Fruit fly (Drosophila melanogaster) whole organism, embryonic: ENCODE results near the gene prt.
A peak's percentile ranks its signal among the peaks of the same experiment; 100 is the strongest.

Experiments used
- Atf-2 ChIP-seq: fragments of 200-800 bp; sonication (Bioruptor generic); optimal IDR thresholded peaks from 2 replicates; lab custom pipeline; 2016; ENCODE audit warnings: missing biosample characterization, missing genetic modification characterization
- Atf3 ChIP-seq: fragments of 200-800 bp; sonication (Bioruptor generic); optimal IDR thresholded peaks from 3 replicates; lab custom pipeline; 2016; ENCODE audit warnings: missing biosample characterization, missing genetic modification characterization
- B-H2 ChIP-seq: fragments of 200-800 bp; sonication (Bioruptor generic); optimal IDR thresholded peaks from 2 replicates; lab custom pipeline; 2018; ENCODE audit warnings: missing biosample characterization, mild to moderate bottlenecking, missing genetic modification characterization
- CG12155 ChIP-seq: fragments of 200-800 bp; sonication (Bioruptor generic); optimal IDR thresholded peaks from 3 replicates; lab custom pipeline; 2016; ENCODE audit warnings: missing biosample characterization, missing genetic modification characterization
- CG13424 ChIP-seq: fragments of 200-800 bp; sonication (Bioruptor generic); optimal IDR thresholded peaks from 2 replicates; lab custom pipeline; 2019; ENCODE audit warnings: missing biosample characterization, mild to moderate bottlenecking, missing genetic modification characterization, moderate library complexity
- CG17186 ChIP-seq: fragments of 200-800 bp; sonication (Bioruptor generic); optimal IDR thresholded peaks from 3 replicates; lab custom pipeline; 2017; ENCODE audit warnings: missing biosample characterization, missing genetic modification reagents, missing genetic modification characterization
- CG2889 ChIP-seq: fragments of 200-800 bp; sonication (Bioruptor generic); IDR thresholded peaks from 3 replicates; pipeline ENCODE4 v1.3.6; 2022; ENCODE audit warnings: missing biosample characterization, missing genetic modification characterization
- CG32767 ChIP-seq: fragments of 200-800 bp; sonication (Bioruptor generic); IDR thresholded peaks from 2 replicates; pipeline ENCODE4 v1.3.6; 2022; ENCODE audit warnings: missing biosample characterization, missing genetic modification characterization
- CG34422 ChIP-seq: fragments of 200-800 bp; sonication (Bioruptor generic); IDR thresholded peaks from 3 replicates; pipeline ENCODE4 v1.3.6; 2022; ENCODE audit warnings: missing biosample characterization, missing genetic modification characterization
- CG4282 ChIP-seq: fragments of 200-800 bp; sonication (Bioruptor generic); optimal IDR thresholded peaks from 2 replicates; lab custom pipeline; 2016; ENCODE audit warnings: missing biosample characterization, missing genetic modification characterization
- CG4820 ChIP-seq: fragments of 200-800 bp; sonication (Bioruptor generic); optimal IDR thresholded peaks from 3 replicates; lab custom pipeline; 2016; ENCODE audit warnings: missing biosample characterization, missing genetic modification characterization
- CG6272 ChIP-seq: fragments of 200-800 bp; sonication (Bioruptor generic); IDR thresholded peaks from 2 replicates; pipeline ENCODE4 v1.3.6; 2022; ENCODE audit warnings: missing biosample characterization, missing genetic modification characterization
- CG9609 ChIP-seq: fragments of 200-800 bp; sonication (Bioruptor generic); optimal IDR thresholded peaks from 3 replicates; lab custom pipeline; 2016; ENCODE audit warnings: missing biosample characterization, missing genetic modification characterization
- Camta ChIP-seq: fragments of 200-800 bp; sonication (Bioruptor generic); optimal IDR thresholded peaks from 2 replicates; lab custom pipeline; 2016; ENCODE audit warnings: missing biosample characterization, missing genetic modification characterization
- CrebB ChIP-seq: fragments of 200-800 bp; sonication (Bioruptor generic); optimal IDR thresholded peaks from 3 replicates; lab custom pipeline; 2018; ENCODE audit warnings: missing biosample characterization, mild to moderate bottlenecking, missing genetic modification characterization
- D19A ChIP-seq: fragments of 200-800 bp; optimal IDR thresholded peaks from 3 replicates; lab custom pipeline; 2019; ENCODE audit warnings: missing biosample characterization, mild to moderate bottlenecking, missing genetic modification characterization, moderate library complexity
- Dll ChIP-seq: fragments of 200-800 bp; sonication (Bioruptor generic); IDR thresholded peaks from 4 replicates; pipeline ENCODE4 v1.3.6; 2022; ENCODE audit warnings: missing biosample characterization, missing genetic modification characterization; ENCODE audit not compliant: partially characterized antibody
- Doc2 ChIP-seq: fragments of 200-800 bp; sonication (Bioruptor generic); IDR thresholded peaks from 2 replicates; pipeline ENCODE4 v1.3.6; 2022; ENCODE audit warnings: missing biosample characterization, missing genetic modification characterization
- H2.0 ChIP-seq: fragments of 200-800 bp; sonication (Bioruptor generic); IDR thresholded peaks from 2 replicates; pipeline ENCODE4 v1.3.6; 2022; ENCODE audit warnings: missing biosample characterization, missing genetic modification characterization
- HLH3B ChIP-seq: fragments of 200-800 bp; sonication (Bioruptor generic); IDR thresholded peaks from 2 replicates; pipeline ENCODE4 v1.3.6; 2022; ENCODE audit warnings: missing biosample characterization, missing genetic modification characterization
- HLH4C ChIP-seq: fragments of 200-800 bp; sonication (Bioruptor generic); IDR thresholded peaks from 3 replicates; pipeline ENCODE4 v1.3.6; 2022; ENCODE audit warnings: missing biosample characterization, missing genetic modification characterization; ENCODE audit not compliant: partially characterized antibody
- HLH54F ChIP-seq: fragments of 200-800 bp; sonication (Bioruptor generic); optimal IDR thresholded peaks from 3 replicates; lab custom pipeline; 2016; ENCODE audit warnings: missing biosample characterization, missing genetic modification characterization
- HLHmδ ChIP-seq: fragments of 200-800 bp; sonication (Bioruptor generic); optimal IDR thresholded peaks from 2 replicates; lab custom pipeline; 2018; ENCODE audit warnings: missing biosample characterization, mild to moderate bottlenecking, missing genetic modification characterization, moderate library complexity
- MESR4 ChIP-seq: fragments of 200-800 bp; sonication (Bioruptor generic); optimal IDR thresholded peaks from 2 replicates; lab custom pipeline; 2018; ENCODE audit warnings: missing biosample characterization, mild to moderate bottlenecking, missing genetic modification characterization, moderate library complexity
- Med ChIP-seq: fragments of 200-800 bp; sonication (Bioruptor generic); peaks from one replicate; lab custom pipeline; 2016; ENCODE audit warnings: missing biosample characterization, missing genetic modification characterization, mild to moderate bottlenecking, inconsistent platforms, moderate library complexity
- NFAT ChIP-seq: fragments of 200-800 bp; sonication (Bioruptor generic); IDR thresholded peaks from 2 replicates; pipeline ENCODE4 v1.3.6; 2022; ENCODE audit warnings: missing biosample characterization, missing genetic modification characterization
- Neu2 ChIP-seq: fragments of 200-800 bp; sonication (Bioruptor generic); optimal IDR thresholded peaks from 3 replicates; lab custom pipeline; 2016; ENCODE audit warnings: missing biosample characterization, missing genetic modification characterization, borderline replicate concordance
- al ChIP-seq: fragments of 200-800 bp; sonication (Bioruptor generic); IDR thresholded peaks from 2 replicates; pipeline ENCODE4 v1.3.6; 2022; ENCODE audit warnings: missing biosample characterization, missing genetic modification characterization
- az2 ChIP-seq: fragments of 200-800 bp; sonication (Bioruptor generic); optimal IDR thresholded peaks from 3 replicates; lab custom pipeline; 2016; ENCODE audit warnings: missing biosample characterization, missing genetic modification characterization
- cas ChIP-seq: fragments of 200-800 bp; sonication (Bioruptor generic); IDR thresholded peaks from 2 replicates; pipeline ENCODE4 v1.3.6; 2022; ENCODE audit warnings: missing biosample characterization, missing genetic modification characterization
- chm ChIP-seq: fragments of 200-800 bp; sonication (Bioruptor generic); IDR thresholded peaks from 2 replicates; pipeline ENCODE4 v1.3.6; 2022; ENCODE audit warnings: missing biosample characterization, missing genetic modification characterization
- chn ChIP-seq: fragments of 200-800 bp; sonication (Bioruptor generic); optimal IDR thresholded peaks from 2 replicates; lab custom pipeline; 2016; ENCODE audit warnings: missing biosample characterization, missing genetic modification characterization
- crol ChIP-seq: fragments of 200-800 bp; sonication (Bioruptor generic); IDR thresholded peaks from 2 replicates; pipeline ENCODE4 v1.3.6; 2022; ENCODE audit warnings: missing biosample characterization, missing genetic modification characterization
- dati ChIP-seq: fragments of 200-800 bp; sonication (Bioruptor generic); IDR thresholded peaks from 2 replicates; pipeline ENCODE4 v1.3.6; 2022; ENCODE audit warnings: missing biosample characterization, missing genetic modification characterization
- gcm ChIP-seq: fragments of 200-800 bp; sonication (Bioruptor generic); optimal IDR thresholded peaks from 2 replicates; lab custom pipeline; 2019; ENCODE audit warnings: missing biosample characterization, mild to moderate bottlenecking, missing genetic modification characterization, moderate library complexity
- gro ChIP-seq: fragments of 200-800 bp; sonication (Bioruptor generic); optimal IDR thresholded peaks from 2 replicates; lab custom pipeline; 2016; ENCODE audit warnings: missing biosample characterization, missing genetic modification characterization
- gsb-n ChIP-seq: fragments of 200-800 bp; sonication (Bioruptor generic); optimal IDR thresholded peaks from 3 replicates; lab custom pipeline; 2018; ENCODE audit warnings: missing biosample characterization, mild to moderate bottlenecking, missing genetic modification characterization
- jigr1 ChIP-seq: fragments of 200-800 bp; sonication (Bioruptor generic); IDR thresholded peaks from 3 replicates; pipeline ENCODE4 v1.3.6; 2022; ENCODE audit warnings: missing biosample characterization, missing genetic modification characterization
- lab ChIP-seq: fragments of 200-800 bp; sonication (Bioruptor generic); optimal IDR thresholded peaks from 3 replicates; lab custom pipeline; 2017; ENCODE audit warnings: missing biosample characterization, missing genetic modification characterization, mild to moderate bottlenecking, moderate library complexity, missing genetic modification reagents
- lmd ChIP-seq: fragments of 200-800 bp; sonication (Bioruptor generic); IDR thresholded peaks from 2 replicates; pipeline ENCODE4 v1.3.6; 2022; ENCODE audit warnings: missing biosample characterization, missing genetic modification characterization
- nerfin-2 ChIP-seq: fragments of 200-800 bp; sonication (Bioruptor generic); IDR thresholded peaks from 2 replicates; pipeline ENCODE4 v1.3.6; 2022; ENCODE audit warnings: missing biosample characterization, missing genetic modification characterization; ENCODE audit not compliant: partially characterized antibody
- otp ChIP-seq: fragments of 200-800 bp; sonication (Bioruptor generic); IDR thresholded peaks from 3 replicates; pipeline ENCODE4, ENCODE4 v1.3.6; 2022; ENCODE audit warnings: missing biosample characterization, missing genetic modification characterization
- pros ChIP-seq: fragments of 200-800 bp; sonication (Bioruptor generic); optimal IDR thresholded peaks from 3 replicates; lab custom pipeline; 2019; ENCODE audit warnings: missing biosample characterization, mild to moderate bottlenecking, missing genetic modification characterization, moderate library complexity
- pzg ChIP-seq: fragments of 200-800 bp; sonication (Bioruptor generic); optimal IDR thresholded peaks from 3 replicates; lab custom pipeline; 2018; ENCODE audit warnings: missing biosample characterization, mild to moderate bottlenecking, missing genetic modification characterization, moderate library complexity
- seq ChIP-seq: fragments of 200-800 bp; sonication (Bioruptor generic); IDR thresholded peaks from 2 replicates; pipeline ENCODE4 v1.3.6; 2022; ENCODE audit warnings: missing biosample characterization, missing genetic modification characterization
- sisA ChIP-seq: fragments of 200-800 bp; sonication (Bioruptor generic); IDR thresholded peaks from 2 replicates; pipeline ENCODE4 v1.3.6; 2022; ENCODE audit warnings: missing biosample characterization, missing genetic modification characterization
- tll ChIP-seq, 2 experiments: fragments of 200-800 bp in 1 of 2; fragments of >200 bp in 1 of 2; sonication (Bioruptor generic) in 1 of 2; optimal IDR thresholded peaks; 2 replicates each; lab custom pipeline; 2017 to 2019; ENCODE audit warnings: missing biosample characterization in 2 of 2, missing genetic modification characterization in 2 of 2, mild to moderate bottlenecking in 1 of 2, moderate library complexity in 1 of 2
- tna ChIP-seq: fragments of 200-800 bp; sonication (Bioruptor generic); IDR thresholded peaks from 2 replicates; pipeline ENCODE4 v1.3.6; 2022; ENCODE audit warnings: missing biosample characterization, missing genetic modification characterization; ENCODE audit not compliant: partially characterized antibody
- wdn ChIP-seq: fragments of 200-800 bp; sonication (Bioruptor generic); IDR thresholded peaks from 2 replicates; pipeline ENCODE4 v1.3.6; 2022; ENCODE audit warnings: missing biosample characterization, missing genetic modification characterization

The prt gene

dm6 chr3R:23678349-23679193 lies 20.3 kb downstream of the prt start, which contains the start of gene GILT2 (continued):
- TF ChIP-seq B-H2 (GFP tag; lab: Kevin White, UChicago) (peak; percentile 87), H2.0 (peak; percentile 87), gsb-n (tag; lab: Kevin White, UChicago) (peak; percentile 86), CG17186 (GFP tag; lab: Kevin White, UChicago) (peak; percentile 29), sisA (peak; percentile 90), HLH54F (GFP tag; lab: Kevin White, UChicago) (peak; percentile 46), tll (GFP tag; optimal IDR thresholded peaks at IDR 0.05; lab: Kevin White, UChicago) (peak in 1 of 2 experiments; percentile 12), CG32767 (peak; percentile 94), nerfin-2 (GFP tag; lab: Robert Waterston, UW) (no peak), cas (GFP tag; lab: Robert Waterston, UW) (peak; percentile 78), CG34422 (peak; percentile 91), gcm (GFP tag; lab: Kevin White, UChicago) (peak; percentile 96), CG4820 (GFP tag; lab: Kevin White, UChicago) (peak; percentile 92), HLH4C (GFP tag; lab: Robert Waterston, UW) (no peak), CG2889 (GFP tag; lab: Robert Waterston, UW) (peak; percentile 77; the same call in 2 of the 3 replicates), gro (GFP tag; lab: Kevin White, UChicago) (no peak), Camta (peak; percentile 39), Atf3 (peak; percentile 35), chn (GFP tag; lab: Kevin White, UChicago) (peak; percentile 62), pros (GFP tag; lab: Kevin White, UChicago) (peak; percentile 21), crol (GFP tag; lab: Robert Waterston, UW) (peak; percentile 42), CG6272 (GFP tag; lab: Robert Waterston, UW) (peak; percentile 91), lmd (GFP tag; lab: Robert Waterston, UW) (peak; percentile 95), CG12155 (GFP tag; lab: Kevin White, UChicago) (peak; percentile 78), az2 (GFP tag; lab: Kevin White, UChicago) (peak; percentile 90), jigr1 (GFP tag; lab: Robert Waterston, UW) (peak; percentile 57; the same call in 2 of the 3 replicates), pzg (GFP tag; lab: Kevin White, UChicago) (no peak), chm (GFP tag; lab: Robert Waterston, UW) (peak; percentile 83), HLHmδ (GFP tag; lab: Kevin White, UChicago) (no peak), NFAT (GFP tag; lab: Robert Waterston, UW) (peak; percentile 79), Doc2 (GFP tag; lab: Robert Waterston, UW) (no peak), CrebB (peak; percentile 80), wdn (GFP tag; lab: Robert Waterston, UW) (peak; percentile 79), dati (GFP tag; lab: Robert Waterston, UW) (peak; percentile 79), Atf-2 (GFP tag; lab: Kevin White, UChicago) (peak; percentile 37), MESR4 (GFP tag; lab: Kevin White, UChicago) (peak; percentile 12), Med (peak; percentile 90), lab (GFP tag; lab: Kevin White, UChicago) (peak; percentile 97), seq (GFP tag; lab: Robert Waterston, UW) (peak; percentile 89), CG9609 (peak; percentile 21), CG4282 (GFP tag; lab: Kevin White, UChicago) (no peak), CG13424 (tag; lab: Kevin White, UChicago) (peak; percentile 95), al (peak; percentile 74), Dll (GFP tag; lab: Robert Waterston, UW) (no peak), otp (GFP tag; lab: Robert Waterston, UW) (peak; percentile 89), Neu2 (no peak), tna (GFP tag; lab: Robert Waterston, UW) (no peak), D19A (peak; percentile 91), HLH3B (GFP tag; lab: Robert Waterston, UW) (peak; percentile 91)
